Fruit fly (Drosophila melanogaster) whole organism, pupa: Measurements from ENCODE around the gene ash2.
A peak's percentile ranks its signal among the peaks of the same experiment; 100 is the strongest.

Experiments used
- CG10348 ChIP-seq: fragments of 200-800 bp; sonication (Bioruptor generic); IDR thresholded peaks from 2 replicates; pipeline ENCODE4 v1.3.6; 2022; ENCODE audit warnings: missing biosample characterization, missing genetic modification characterization
- CG12605 ChIP-seq: fragments of 200-800 bp; sonication (Bioruptor generic); IDR thresholded peaks from 2 replicates; pipeline ENCODE4 v1.3.6; 2022; ENCODE audit warnings: missing biosample characterization, missing genetic modification characterization
- CG13204 ChIP-seq: fragments of 200-800 bp; sonication (Bioruptor generic); optimal IDR thresholded peaks from 2 replicates; lab custom pipeline; 2018; ENCODE audit warnings: missing biosample characterization, mild to moderate bottlenecking, missing genetic modification characterization, moderate library complexity
- CG32121 ChIP-seq: fragments of 200-800 bp; sonication (Bioruptor generic); IDR thresholded peaks from 2 replicates; pipeline ENCODE4 v1.3.6; 2022; ENCODE audit warnings: missing biosample characterization, missing genetic modification characterization
- CG34367 ChIP-seq: fragments of 200-800 bp; sonication (Bioruptor generic); optimal IDR thresholded peaks from 2 replicates; lab custom pipeline; 2018; ENCODE audit warnings: missing biosample characterization, mild to moderate bottlenecking, missing genetic modification characterization
- D1 ChIP-seq: fragments of 200-800 bp; sonication (Bioruptor generic); optimal IDR thresholded peaks from 2 replicates; lab custom pipeline; 2018; ENCODE audit warnings: missing biosample characterization, mild to moderate bottlenecking, missing genetic modification characterization, moderate library complexity
- EcR ChIP-seq: fragments of 200-800 bp; sonication (Bioruptor generic); optimal IDR thresholded peaks from 3 replicates; lab custom pipeline; 2019; ENCODE audit warnings: missing biosample characterization, missing genetic modification characterization, mild to moderate bottlenecking, moderate library complexity, missing genetic modification reagents
- Pif1B ChIP-seq: fragments of 200-800 bp; sonication (Bioruptor generic); optimal IDR thresholded peaks from 3 replicates; lab custom pipeline; 2016; ENCODE audit warnings: missing biosample characterization, missing genetic modification characterization
- Snoo ChIP-seq: fragments of 200-800 bp; sonication (Bioruptor generic); optimal IDR thresholded peaks from 3 replicates; lab custom pipeline; 2017; ENCODE audit warnings: missing biosample characterization, mild to moderate bottlenecking, missing genetic modification characterization, inconsistent platforms
- rn ChIP-seq: fragments of 200-800 bp; sonication (Bioruptor generic); IDR thresholded peaks from 2 replicates; pipeline ENCODE4 v1.3.6; 2022; ENCODE audit warnings: missing biosample characterization, missing genetic modification characterization

dm6 chr3R:24603399-24604131, 46.4 kb upstream of the ash2 start:
- peak; percentile 91 for TF ChIP-seq EcR
- TF ChIP-seq Snoo (tag; lab: Kevin White, UChicago): peak; percentile 48
- TF ChIP-seq rn (GFP tag; lab: Robert Waterston, UW): no peak
- peak; percentile 18 for TF ChIP-seq Pif1B (GFP tag; lab: Kevin White, UChicago)
- no peak for TF ChIP-seq CG34367 (tag; lab: Kevin White, UChicago)
- no peak; the same call in 1 of the 2 replicates for TF ChIP-seq CG12605 (GFP tag; lab: Robert Waterston, UW)
- TF ChIP-seq CG10348 (GFP tag; lab: Robert Waterston, UW): no peak
- TF ChIP-seq CG13204 (GFP tag; lab: Kevin White, UChicago): peak; percentile 48
- no peak for TF ChIP-seq CG32121 (GFP tag; lab: Robert Waterston, UW)
- no peak for TF ChIP-seq D1
